Fruit fly (Drosophila melanogaster) whole organism: ENCODE measurements around the gene Muc68D.

Source experiments
- CG8478 ChIP-seq: fragments of >200 bp; optimal IDR thresholded peaks from 2 replicates; lab custom pipeline; 2018; ENCODE audit warnings: inconsistent platforms
- pan ChIP-seq: fragments of >200 bp; optimal IDR thresholded peaks from 2 replicates; lab custom pipeline; 2017
- usp ChIP-seq: fragments of >200 bp; optimal IDR thresholded peaks from 2 replicates; lab custom pipeline; 2017; ENCODE audit warnings: missing biosample characterization, missing genetic modification characterization, mixed read lengths

DNA sequence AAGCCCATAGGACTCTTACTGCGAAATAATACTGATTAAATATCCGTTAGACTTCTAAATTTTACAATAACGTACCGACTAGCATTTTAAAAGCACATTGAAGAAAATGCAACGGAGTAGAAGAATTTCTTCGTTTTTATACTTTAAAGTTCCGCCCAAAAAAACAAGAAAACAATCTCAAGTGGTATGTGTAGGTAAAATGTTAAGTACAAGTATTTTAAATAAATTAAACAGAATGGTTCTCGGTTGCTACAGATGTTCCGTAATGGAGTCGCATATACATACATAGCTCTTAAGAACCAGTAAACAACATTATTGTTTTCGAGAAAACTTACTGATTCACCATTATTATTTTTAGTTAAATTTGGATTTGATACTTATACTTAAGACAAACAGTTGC is at the start of gene Muc68D:
- TF ChIP-seq usp (GFP tag; lab: Kevin White, UChicago) (no peak), CG8478 (lab: Kevin White, UChicago) (no peak), pan (lab: Kevin White, UChicago) (no peak)
